Worm (Caenorhabditis elegans): ENCODE results near the gene sel-9.
A peak's percentile ranks its signal among the peaks of the same experiment; 100 is the strongest.

sel-9 gene

DNA sequence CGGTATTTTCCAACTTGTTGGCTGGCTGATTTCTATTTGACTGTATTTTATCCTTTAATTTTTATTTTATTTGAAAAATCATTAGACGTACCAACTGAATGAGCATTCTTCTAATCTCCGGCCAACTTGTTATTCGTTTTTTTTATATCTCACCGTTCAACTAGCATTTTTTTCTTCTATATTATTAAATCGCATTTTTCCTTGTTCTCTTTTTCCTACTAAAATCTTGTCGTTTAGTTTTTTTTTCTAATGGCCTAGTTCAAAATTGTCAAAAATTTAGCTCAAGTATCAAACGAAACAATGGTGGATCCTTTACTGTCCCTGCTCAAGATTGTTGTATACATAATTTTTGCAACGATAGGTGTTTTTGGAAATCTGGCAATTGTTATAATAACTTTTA is 49.0 kb upstream of the sel-9 start, which contains the start of gene srsx-22:
srsx-22 (plus strand) TSS at position 301 of the 400 bp plus-strand sequence.
- TF ChIP-seq daf-16 (GFP tag; optimal IDR thresholded peaks at IDR 0.05): no peak
- no peak for TF ChIP-seq daf-16 (tag; optimal IDR thresholded peaks at IDR 0.05)
- TF ChIP-seq ctbp-1 (GFP tag; IDR thresholded peaks at IDR 0.05): no peak
- TF ChIP-seq nhr-41 (GFP tag; IDR thresholded peaks at IDR 0.05): no peak
- TF ChIP-seq hlh-30 (tag; optimal IDR thresholded peaks at IDR 0.05; ENCODE audit: insufficient read depth): no peak
- no peak for TF ChIP-seq snpc-4 (tag; optimal IDR thresholded peaks at IDR 0.05)
- TF ChIP-seq ceh-20 (GFP tag; IDR thresholded peaks at IDR 0.05): no peak
- no peak for TF ChIP-seq sdz-12 (GFP tag; optimal IDR thresholded peaks at IDR 0.05)
- no peak for TF ChIP-seq ztf-11 (tag; optimal IDR thresholded peaks at IDR 0.05)
- TF ChIP-seq nhr-76 (tag; optimal IDR thresholded peaks at IDR 0.05): no peak
- TF ChIP-seq php-3 (GFP tag; IDR thresholded peaks at IDR 0.05): no peak
- TF ChIP-seq tra-1 (GFP tag; IDR thresholded peaks at IDR 0.05): no peak
- TF ChIP-seq saeg-2 (GFP tag; IDR thresholded peaks at IDR 0.05): no peak

DNA sequence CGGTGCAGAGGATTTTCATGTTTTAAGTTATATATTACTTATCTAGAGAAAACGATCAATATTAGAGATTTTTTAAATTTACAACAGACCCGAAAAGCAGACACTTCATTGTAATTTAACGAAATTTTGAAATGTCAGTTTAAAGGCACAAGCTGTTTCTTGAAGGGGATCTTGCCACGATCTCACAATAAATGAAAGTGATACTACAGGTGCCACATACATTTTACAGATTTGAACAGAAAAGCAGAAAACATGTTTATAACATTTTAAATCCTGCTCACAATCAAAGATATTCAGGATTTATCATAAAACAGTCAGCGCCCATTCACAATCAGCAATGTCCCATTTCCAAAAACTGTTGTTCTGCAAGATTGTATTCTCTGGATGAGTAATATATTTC is 47.6 kb upstream of the sel-9 start:
- no peak for TF ChIP-seq nhr-25 (tag; optimal IDR thresholded peaks at IDR 0.05; ENCODE audit: borderline replicate concordance, insufficient read depth)
- TF ChIP-seq aha-1 (tag): peak; percentile 94

DNA sequence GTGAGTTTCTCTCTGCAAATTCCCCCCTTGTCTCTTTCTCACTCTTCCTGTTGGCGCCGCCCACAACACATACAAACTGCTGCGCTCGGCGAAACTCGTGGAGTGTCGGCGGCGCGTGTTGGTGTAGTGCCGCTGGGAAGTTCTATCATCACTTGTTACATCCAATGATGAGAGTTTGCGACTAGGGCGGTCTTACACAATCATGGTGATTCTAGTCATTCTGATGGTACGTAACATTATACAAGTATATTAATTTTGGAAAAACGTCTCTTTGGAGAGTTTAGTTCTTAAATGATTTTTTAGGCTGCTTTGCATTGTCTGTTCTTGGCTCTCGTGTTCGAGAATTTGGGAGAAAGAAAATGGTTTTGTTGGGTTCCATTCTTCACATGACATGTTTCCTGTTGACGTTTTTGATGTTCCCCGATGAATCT is 46.6 kb upstream of the sel-9 start:
- TF ChIP-seq cey-2 (tag; optimal IDR thresholded peaks at IDR 0.05; ENCODE audit: borderline replicate concordance, insufficient read depth) (no peak), lin-38 (GFP tag; IDR thresholded peaks at IDR 0.05) (peak; percentile 77), hif-1 (tag; optimal IDR thresholded peaks at IDR 0.05) (peak; percentile 21 to 25), ceh-32 (tag; optimal IDR thresholded peaks at IDR 0.05; ENCODE audit: poor library complexity) (peak; percentile 12), D1046.2 (GFP tag; IDR thresholded peaks at IDR 0.05) (no peak), snpc-4 (tag; optimal IDR thresholded peaks at IDR 0.05) (peak; percentile 95), hlh-30 (tag; optimal IDR thresholded peaks at IDR 0.05; ENCODE audit: insufficient read depth) (peak; percentile 74), ceh-28 (tag; optimal IDR thresholded peaks at IDR 0.05) (no peak), hmg-1.1 (GFP tag; IDR thresholded peaks at IDR 0.05) (peak; percentile 87), lin-15B (tag; optimal IDR thresholded peaks at IDR 0.05) (no peak), lim-7 (GFP tag; IDR thresholded peaks at IDR 0.05) (no peak), mxl-2 (GFP tag; conservative IDR thresholded peaks at IDR 0.05) (no peak), hlh-11 (tag; optimal IDR thresholded peaks at IDR 0.05) (peak; percentile 88), aha-1 (tag) (peak; percentile 76), dpl-1 (GFP tag; optimal IDR thresholded peaks at IDR 0.05) (peak; percentile 44), nhr-6 (tag; optimal IDR thresholded peaks at IDR 0.05) (peak; percentile 21), lin-13 (GFP tag; optimal IDR thresholded peaks at IDR 0.05) (peak; percentile 78), F37D6.2 (tag; optimal IDR thresholded peaks at IDR 0.05) (peak; percentile 6), nhr-48 (tag; optimal IDR thresholded peaks at IDR 0.05) (peak; percentile 89), Y5F2A.4 (GFP tag; optimal IDR thresholded peaks at IDR 0.05) (no peak), spr-1 (tag; optimal IDR thresholded peaks at IDR 0.05) (peak; percentile 79), nhr-76 (tag; optimal IDR thresholded peaks at IDR 0.05) (no peak), mes-2 (tag; optimal IDR thresholded peaks at IDR 0.05; ENCODE audit: poor library complexity, severe bottlenecking) (peak; percentile 90), F44E2.7 (GFP tag; IDR thresholded peaks at IDR 0.05) (no peak), vab-7 (GFP tag; IDR thresholded peaks at IDR 0.05) (no peak; the same call in 1 of the 2 replicates), Y48G9A.11 (GFP tag; IDR thresholded peaks at IDR 0.05) (peak; percentile 71), ces-1 (GFP tag; optimal IDR thresholded peaks at IDR 0.05) (no peak), ctbp-1 (GFP tag; IDR thresholded peaks at IDR 0.05) (no peak), duxl-1 (tag; optimal IDR thresholded peaks at IDR 0.05; ENCODE audit: poor library complexity) (peak; percentile 95), nhr-41 (GFP tag; IDR thresholded peaks at IDR 0.05) (0 out of 2 replicates have a peak, but pooled peaks have one; percentile 47), attf-4 (tag; optimal IDR thresholded peaks at IDR 0.05) (no peak), mep-1 (tag; optimal IDR thresholded peaks at IDR 0.05) (peak; percentile 91), zag-1 (tag; optimal IDR thresholded peaks at IDR 0.05) (no peak), ztf-11 (tag; optimal IDR thresholded peaks at IDR 0.05) (no peak), madf-5 (GFP tag; IDR thresholded peaks at IDR 0.05) (no peak), fos-1 (tag; optimal IDR thresholded peaks at IDR 0.05) (no peak), ceh-62 (tag; optimal IDR thresholded peaks at IDR 0.05) (no peak), unc-62 (GFP tag; optimal IDR thresholded peaks at IDR 0.05 in 1 of 2) (no peak), unc-62 (tag; optimal IDR thresholded peaks at IDR 0.05) (no peak)

Measured in whole organism, L4 larva.